Fruit fly (Drosophila melanogaster): ENCODE data around the gene TyrR.

- no peak for TF ChIP-seq pan (optimal IDR thresholded peaks at IDR 0.05)
- TF ChIP-seq psq (optimal IDR thresholded peaks at IDR 0.05), result no peak
- no peak for TF ChIP-seq EcR (GFP tag; optimal IDR thresholded peaks at IDR 0.05)
- TF ChIP-seq Dll (optimal IDR thresholded peaks at IDR 0.05), result no peak
Observed at dm6 chr3R:17718760-17719625, 44.0 kb downstream of the TyrR start, which contains the start of gene Pxt.
